Worm (Caenorhabditis elegans): Measurements from ENCODE around the gene lron-1.

DNA sequence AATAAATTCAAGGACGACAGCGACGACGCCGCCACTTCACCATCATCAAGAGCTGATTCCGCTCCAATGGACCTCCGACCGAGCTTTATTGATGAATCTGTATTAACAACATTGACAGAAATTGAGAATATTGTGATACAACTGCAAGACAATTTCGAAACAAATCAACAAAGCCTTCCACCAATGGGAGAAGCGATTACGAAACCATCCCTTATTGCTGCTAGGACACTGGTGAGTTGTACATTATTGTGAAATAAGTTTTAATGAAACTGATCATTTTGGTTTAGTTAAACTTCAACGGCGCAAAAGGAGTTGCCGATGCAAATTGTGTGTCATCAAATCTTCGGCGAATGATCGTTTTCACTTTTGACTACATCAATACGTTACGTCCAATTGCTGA lies 13.4 kb upstream of the lron-1 start:
- TF ChIP-seq ztf-11 (tag; optimal IDR thresholded peaks at IDR 0.05) = no peak
- no peak for TF ChIP-seq nhr-25 (tag; optimal IDR thresholded peaks at IDR 0.05)
- TF ChIP-seq ceh-82 (tag; optimal IDR thresholded peaks at IDR 0.05) = no peak
- no peak for TF ChIP-seq ama-1 (optimal IDR thresholded peaks at IDR 0.05)

Measured in whole organism, L2 larva.